Worm (Caenorhabditis elegans) whole organism, L3 larva: ENCODE measurements around the gene srh-46.

Experiments
- daf-12 ChIP-seq: fragments of 150-350 bp; optimal IDR thresholded peaks from 2 replicates; lab custom pipeline; 2014; ENCODE audit warnings: missing biosample characterization, missing genetic modification reagents, missing genetic modification characterization
- elt-2 ChIP-seq: sonication (generic microtip); optimal IDR thresholded peaks from 2 replicates; lab custom pipeline; 2016; ENCODE audit warnings: missing genetic modification reagents, mild to moderate bottlenecking, missing genetic modification characterization, missing compliant biosample characterization
- nhr-237 ChIP-seq: fragments of 150-350 bp; optimal IDR thresholded peaks from 2 replicates; lab custom pipeline; 2014; ENCODE audit warnings: missing biosample characterization, missing genetic modification characterization
- pha-4 ChIP-seq: fragments of 150-350 bp; optimal IDR thresholded peaks from 2 replicates; lab custom pipeline; 2014; ENCODE audit warnings: missing biosample characterization, missing genetic modification reagents, missing genetic modification characterization
- pqm-1 ChIP-seq: fragments of 150-350 bp; optimal IDR thresholded peaks from 2 replicates; lab custom pipeline; 2017; ENCODE audit warnings: missing biosample characterization, missing genetic modification characterization, inconsistent platforms
- unc-62 ChIP-seq: fragments of 150-350 bp; sonication (generic microtip); optimal IDR thresholded peaks from 4 replicates; lab custom pipeline; 2014; ENCODE audit warnings: missing biosample characterization, missing genetic modification reagents, missing genetic modification characterization
- ztf-11 ChIP-seq: fragments of 150-350 bp; optimal IDR thresholded peaks from 2 replicates; lab custom pipeline; 2014; ENCODE audit warnings: missing biosample characterization, missing genetic modification characterization

- no peak for TF ChIP-seq nhr-237 (tag; lab: Kevin White, UChicago)
- no peak for TF ChIP-seq ztf-11
- no peak for TF ChIP-seq daf-12 (tag; lab: Kevin White, UChicago)
- no peak for TF ChIP-seq pqm-1 (tag; lab: Kevin White, UChicago)
- TF ChIP-seq pha-4 (tag; lab: Kevin White, UChicago), result no peak
- TF ChIP-seq elt-2 (tag; lab: Kevin White, UChicago), result no peak
- no peak for TF ChIP-seq unc-62 (GFP tag; lab: Kevin White, UChicago)
Observed at ce11 chrV:11266681-11267080, 36.0 kb downstream of the srh-46 start, which contains the start of gene str-116.
